Worm (Caenorhabditis elegans): ENCODE results near the gene flp-26.

DNA sequence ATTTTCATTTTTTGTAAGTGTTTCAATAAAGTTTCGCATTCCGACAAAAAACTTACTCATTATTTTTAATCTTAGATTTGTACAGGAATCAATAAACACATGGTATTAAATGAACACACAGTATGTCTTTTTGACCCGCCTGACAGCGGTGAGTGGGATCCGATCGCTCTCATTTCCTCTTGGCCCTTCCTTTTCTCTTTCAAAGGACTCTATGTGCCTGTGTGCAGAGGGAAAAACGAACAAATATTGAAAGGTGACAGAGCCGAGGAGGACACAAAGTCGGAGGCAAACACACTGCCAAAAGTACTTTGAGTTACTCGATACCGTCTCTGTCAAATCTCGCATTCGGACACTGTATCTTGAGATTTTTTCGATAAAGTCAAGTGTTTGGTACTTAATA lies 32.5 kb upstream of the flp-26 start, which contains the start of the genes F01E11.20 and tsp-16:
- TF ChIP-seq ref-1 (GFP tag; conservative IDR thresholded peaks at IDR 0.05): no peak
- no peak for TF ChIP-seq tab-1 (GFP tag; IDR thresholded peaks at IDR 0.05)
- TF ChIP-seq T22C8.4 (GFP tag; IDR thresholded peaks at IDR 0.05): no peak
- no peak for TF ChIP-seq flt-1 (GFP tag; IDR thresholded peaks at IDR 0.05)
- TF ChIP-seq ztf-29 (GFP tag; IDR thresholded peaks at IDR 0.05): no peak
- TF ChIP-seq ztf-23 (GFP tag; IDR thresholded peaks at IDR 0.05): no peak
- TF ChIP-seq cog-1 (tag; optimal IDR thresholded peaks at IDR 0.05): no peak

Measured in whole organism, midembryonic.